Worm (Caenorhabditis elegans): ENCODE results near the gene C53C11.4.

ce11 chrX:17330574-17330973, 19.9 kb downstream of the C53C11.4 start:
- no peak for TF ChIP-seq fkh-4 (tag; optimal IDR thresholded peaks at IDR 0.05; ENCODE audit: borderline replicate concordance)
- TF ChIP-seq ama-1 (optimal IDR thresholded peaks at IDR 0.05) = no peak
- TF ChIP-seq efl-3 (GFP tag; optimal IDR thresholded peaks at IDR 0.05) = no peak
- no peak for TF ChIP-seq dpl-1 (GFP tag; optimal IDR thresholded peaks at IDR 0.05)
- no peak for TF ChIP-seq unc-62 (GFP tag; optimal IDR thresholded peaks at IDR 0.05)
- TF ChIP-seq nhr-237 (tag; optimal IDR thresholded peaks at IDR 0.05) = no peak
- TF ChIP-seq nhr-12 (tag; optimal IDR thresholded peaks at IDR 0.05) = no peak
- no peak for TF ChIP-seq mep-1 (tag; optimal IDR thresholded peaks at IDR 0.05)
- no peak for TF ChIP-seq nhr-28 (tag; optimal IDR thresholded peaks at IDR 0.05)
- no peak for TF ChIP-seq unc-130 (tag; optimal IDR thresholded peaks at IDR 0.05)
- no peak for TF ChIP-seq lsy-2 (tag; optimal IDR thresholded peaks at IDR 0.05)

All from whole organism, L1 larva.